Fruit fly (Drosophila melanogaster): ENCODE results near the gene NdufV3.
A peak's percentile ranks its signal among the peaks of the same experiment; 100 is the strongest.

Gene NdufV3

DNA sequence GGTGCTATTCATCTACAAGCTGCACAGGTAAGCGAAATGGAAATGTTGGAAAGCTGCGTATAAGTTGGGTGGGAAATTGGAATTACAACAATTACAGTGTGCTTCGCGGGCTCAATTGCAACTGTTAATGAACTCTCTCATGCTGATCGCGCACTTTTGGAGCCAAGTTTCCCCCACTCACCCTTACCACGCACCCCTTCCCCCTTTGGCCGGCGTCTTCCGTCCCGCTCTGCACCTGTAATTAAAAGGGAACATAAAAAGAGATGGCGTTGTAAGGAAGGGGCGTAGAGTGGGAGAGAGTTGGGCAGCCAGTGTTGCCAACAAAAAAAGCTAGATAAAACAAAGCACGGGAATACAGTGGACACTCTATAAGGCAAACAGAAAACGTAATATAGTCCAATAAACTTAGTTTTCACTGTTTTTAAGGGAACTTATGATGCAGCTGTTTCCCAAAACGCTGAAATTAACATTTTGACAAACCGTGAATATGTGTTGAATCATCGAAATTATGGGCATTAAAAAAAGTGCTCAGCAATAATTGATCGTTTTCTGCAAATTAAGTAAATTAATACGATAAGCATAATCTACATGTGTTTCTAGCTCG, 9.0 kb upstream of the NdufV3 start:
- no peak for TF ChIP-seq Pif1B (GFP tag; optimal IDR thresholded peaks at IDR 0.05)
- TF ChIP-seq Pif1A (GFP tag; optimal IDR thresholded peaks at IDR 0.05) = peak; percentile 32
- TF ChIP-seq Snoo (tag; optimal IDR thresholded peaks at IDR 0.05) = no peak
- no peak for TF ChIP-seq CG10348 (GFP tag; IDR thresholded peaks at IDR 0.05)
- TF ChIP-seq EcR (GFP tag; optimal IDR thresholded peaks at IDR 0.05) = peak; percentile 26
- peak; percentile 50 for TF ChIP-seq CG14655 (GFP tag; optimal IDR thresholded peaks at IDR 0.05)
- no peak for TF ChIP-seq CG32121 (GFP tag; IDR thresholded peaks at IDR 0.05)
- TF ChIP-seq CG13204 (GFP tag; optimal IDR thresholded peaks at IDR 0.05) = peak; percentile 21
- peak; percentile 5 for TF ChIP-seq CG9948 (tag; optimal IDR thresholded peaks at IDR 0.05)
- no peak for TF ChIP-seq fd96Ca (GFP tag; IDR thresholded peaks at IDR 0.05)
- TF ChIP-seq CG8159 (tag; optimal IDR thresholded peaks at IDR 0.05) = peak; percentile 1
- TF ChIP-seq gl (tag; optimal IDR thresholded peaks at IDR 0.05) = no peak
- no peak for TF ChIP-seq CG4496 (GFP tag; IDR thresholded peaks at IDR 0.05)
- peak; percentile 4 for TF ChIP-seq CG8301 (tag; optimal IDR thresholded peaks at IDR 0.05)
- TF ChIP-seq CG17806 (tag; optimal IDR thresholded peaks at IDR 0.05) = no peak
- peak; percentile 26 for TF ChIP-seq CG15710 (tag; optimal IDR thresholded peaks at IDR 0.05)
- TF ChIP-seq CG12605 (GFP tag; IDR thresholded peaks at IDR 0.05) = no peak
- no peak for TF ChIP-seq Ets98B (GFP tag; IDR thresholded peaks at IDR 0.05)
- no peak for TF ChIP-seq CG34367 (tag; optimal IDR thresholded peaks at IDR 0.05)
- no peak for TF ChIP-seq rn (GFP tag; IDR thresholded peaks at IDR 0.05)
- TF ChIP-seq D1 (tag; optimal IDR thresholded peaks at IDR 0.05) = no peak

DNA sequence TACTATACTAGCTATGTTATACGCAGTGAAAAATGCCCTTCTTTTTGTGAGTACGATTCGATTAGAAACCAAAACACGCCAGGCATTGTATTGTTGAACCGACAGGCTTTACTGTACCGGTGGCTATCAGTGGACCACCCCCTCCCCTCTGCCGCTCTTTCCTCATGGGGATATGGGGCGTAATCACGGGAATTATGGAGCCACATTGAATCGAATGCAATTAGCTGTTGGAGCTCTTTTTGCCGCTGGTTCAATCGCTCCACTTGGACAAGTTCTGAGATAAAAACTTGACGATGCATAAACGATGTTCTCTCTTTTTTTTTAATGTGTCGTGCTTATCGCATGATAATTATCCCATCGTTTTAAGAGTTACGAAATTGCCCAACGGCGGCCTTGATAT, 7.6 kb upstream of the NdufV3 start:
- TF ChIP-seq CG12605 (GFP tag; IDR thresholded peaks at IDR 0.05) = no peak
- TF ChIP-seq CG4496 (GFP tag; IDR thresholded peaks at IDR 0.05) = peak; percentile 49; the same call in 2 of the 3 replicates
- no peak for TF ChIP-seq gl (tag; optimal IDR thresholded peaks at IDR 0.05)
- no peak for TF ChIP-seq CG34367 (tag; optimal IDR thresholded peaks at IDR 0.05)
- no peak for TF ChIP-seq D1 (tag; optimal IDR thresholded peaks at IDR 0.05)

DNA sequence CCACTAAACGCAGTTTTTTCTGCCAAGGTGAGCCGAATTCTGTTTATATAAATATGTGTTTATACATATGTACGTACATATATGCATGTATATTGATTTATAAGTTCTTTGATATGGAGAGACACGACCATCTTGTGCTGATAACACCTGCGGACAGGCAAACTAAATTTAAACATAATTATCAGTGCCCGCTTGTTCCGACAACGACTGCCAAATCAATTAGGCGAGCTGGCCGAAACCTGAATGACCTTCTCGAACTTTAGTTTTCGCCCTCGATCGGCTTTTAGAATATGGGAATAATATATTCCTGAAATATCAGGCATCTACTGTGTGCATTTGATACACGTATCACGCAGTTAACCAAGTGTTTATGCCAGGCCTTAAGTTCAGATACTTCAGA, 7.0 kb upstream of the NdufV3 start:
- TF ChIP-seq Ets98B (GFP tag; IDR thresholded peaks at IDR 0.05) (no peak), gl (tag; optimal IDR thresholded peaks at IDR 0.05) (no peak), CG14655 (GFP tag; optimal IDR thresholded peaks at IDR 0.05) (no peak), CG13204 (GFP tag; optimal IDR thresholded peaks at IDR 0.05) (no peak)

DNA sequence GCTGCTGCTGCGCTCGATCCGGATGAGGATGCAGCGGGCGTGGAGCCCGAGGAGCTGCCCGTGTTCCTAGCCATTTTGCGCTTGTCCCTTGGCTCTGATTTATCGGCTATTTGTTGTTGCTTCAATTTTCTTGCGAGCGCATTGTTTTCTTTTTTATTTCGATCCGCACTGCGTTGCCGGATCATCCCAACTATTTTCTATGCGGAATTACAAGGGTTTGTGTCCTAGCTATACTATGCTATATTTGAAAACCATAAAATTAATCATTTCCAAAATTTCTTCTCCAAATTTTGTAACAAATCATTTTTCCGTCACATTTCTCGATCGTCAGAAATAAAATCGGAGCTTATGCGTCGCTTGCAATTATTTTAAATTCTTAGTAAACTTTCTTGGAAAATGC, 2.0 kb upstream of the NdufV3 start, which contains the start of the genes GCS1 and CG11756:
Gene GCS1 (minus strand): TSS at position 193 of the 400 bp plus-strand sequence.
Gene CG11756 (plus strand): TSS at position 312 of the 400 bp plus-strand sequence.
- TF ChIP-seq CG15710 (tag; optimal IDR thresholded peaks at IDR 0.05) (peak; percentile 1), CG13204 (GFP tag; optimal IDR thresholded peaks at IDR 0.05) (no peak)

DNA sequence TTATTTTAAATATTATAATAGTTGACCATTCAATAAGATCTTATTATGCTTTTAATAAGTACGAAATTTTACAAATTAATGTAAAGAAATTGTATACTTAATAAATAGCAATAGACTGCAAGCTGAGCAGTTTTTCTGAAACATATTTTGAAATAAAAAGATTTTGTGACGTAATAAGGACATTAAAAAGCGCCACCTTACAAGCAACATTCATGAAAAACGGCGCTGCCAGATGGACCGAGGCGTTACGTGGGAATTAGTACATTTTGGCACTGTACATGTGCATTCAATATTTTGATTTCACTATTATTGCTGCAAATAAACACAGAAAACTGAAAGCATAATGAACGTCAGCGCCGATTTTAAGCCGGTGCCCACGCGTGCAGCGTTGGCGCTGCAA, 969 bp upstream of the NdufV3 start, which contains the start of gene CG1738:
Gene CG1738 (plus strand): TSS at position 221 of the 400 bp plus-strand sequence.
- TF ChIP-seq D1 (tag; optimal IDR thresholded peaks at IDR 0.05) (no peak), Pif1B (GFP tag; optimal IDR thresholded peaks at IDR 0.05) (no peak), CG12605 (GFP tag; IDR thresholded peaks at IDR 0.05) (no peak), Snoo (tag; optimal IDR thresholded peaks at IDR 0.05) (no peak), CG14655 (GFP tag; optimal IDR thresholded peaks at IDR 0.05) (no peak), CG34367 (tag; optimal IDR thresholded peaks at IDR 0.05) (no peak)

DNA sequence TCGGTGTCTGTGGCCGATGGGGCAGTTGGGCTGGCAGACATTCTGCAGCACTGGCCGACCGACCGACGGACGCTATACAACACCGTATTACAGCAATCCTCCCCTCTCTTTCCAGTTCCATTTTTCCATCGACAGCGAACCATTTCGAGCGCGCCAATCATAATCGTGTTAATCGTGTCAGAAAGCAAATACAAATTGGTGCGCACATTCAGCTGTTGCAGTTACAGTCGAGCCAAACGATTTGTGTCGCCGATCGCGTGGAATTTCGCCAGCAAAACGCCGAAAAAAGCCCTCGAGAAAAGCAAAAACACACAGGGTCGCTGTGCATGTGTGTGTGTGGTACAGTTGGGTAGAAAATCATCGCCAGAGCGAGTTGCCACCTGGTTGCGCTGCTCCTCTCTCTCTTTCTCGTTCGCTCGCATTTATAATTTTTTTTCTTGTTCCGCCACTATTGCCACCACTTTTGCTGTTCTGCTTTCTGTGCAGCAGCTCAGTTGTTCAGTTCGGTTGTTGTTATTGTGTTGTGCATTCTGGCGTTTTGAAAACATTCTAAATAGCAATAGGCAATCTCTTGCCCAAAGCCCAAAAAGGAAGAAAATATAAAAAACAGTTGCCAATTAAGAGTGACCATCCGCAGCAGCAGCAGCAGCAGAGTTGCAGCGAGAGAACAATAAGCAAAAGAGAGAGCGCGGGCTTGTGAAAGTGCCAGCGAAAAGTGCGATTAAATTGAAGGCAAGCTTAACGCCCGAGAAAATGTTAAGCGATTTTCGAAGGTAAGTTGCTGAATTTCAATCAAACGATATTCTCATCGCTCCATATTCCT, 918 bp downstream of the NdufV3 start, which contains the start of gene CG1737:
Gene CG1737 (plus strand): TSS at position 104 of the 823 bp plus-strand sequence.
- TF ChIP-seq Ets98B (GFP tag; IDR thresholded peaks at IDR 0.05) (peak; percentile 47), CG17806 (tag; optimal IDR thresholded peaks at IDR 0.05) (no peak), CG4496 (GFP tag; IDR thresholded peaks at IDR 0.05) (peak; percentile 11; the same call in 1 of the 3 replicates)

DNA sequence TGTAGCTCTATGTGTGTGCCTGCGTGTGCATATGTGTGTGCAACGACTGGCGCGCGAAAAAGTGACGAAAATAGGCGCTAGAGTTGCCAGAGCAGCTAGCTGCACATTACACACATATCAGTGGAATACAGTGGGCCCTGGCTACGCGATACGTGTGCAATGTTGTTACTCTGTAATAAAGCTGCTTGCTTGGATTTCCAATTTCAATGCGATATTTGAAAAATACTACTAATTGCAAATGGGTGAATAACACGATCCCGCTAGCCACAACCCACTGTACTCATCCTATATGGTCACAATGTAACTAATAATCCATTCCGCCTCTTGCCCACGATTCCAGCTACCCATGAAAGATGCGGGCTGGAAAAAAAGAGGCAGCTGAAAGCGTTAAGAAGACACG, 1.6 kb downstream of the NdufV3 start:
- TF ChIP-seq CG10348 (GFP tag; IDR thresholded peaks at IDR 0.05) (peak; percentile 91), Ets98B (GFP tag; IDR thresholded peaks at IDR 0.05) (peak; percentile 98), CG34367 (tag; optimal IDR thresholded peaks at IDR 0.05) (peak; percentile 92), CG8301 (tag; optimal IDR thresholded peaks at IDR 0.05) (peak; percentile 95), fd96Ca (GFP tag; IDR thresholded peaks at IDR 0.05) (peak; percentile 99), CG14655 (GFP tag; optimal IDR thresholded peaks at IDR 0.05) (peak; percentile 95), D1 (tag; optimal IDR thresholded peaks at IDR 0.05) (no peak), CG4496 (GFP tag; IDR thresholded peaks at IDR 0.05) (peak; percentile 99), EcR (GFP tag; optimal IDR thresholded peaks at IDR 0.05) (no peak), CG17806 (tag; optimal IDR thresholded peaks at IDR 0.05) (peak; percentile 90), CG32121 (GFP tag; IDR thresholded peaks at IDR 0.05) (peak; percentile 98), CG12605 (GFP tag; IDR thresholded peaks at IDR 0.05) (peak; percentile 97), CG15710 (tag; optimal IDR thresholded peaks at IDR 0.05) (peak; percentile 91), CG9948 (tag; optimal IDR thresholded peaks at IDR 0.05) (peak; percentile 88), Snoo (tag; optimal IDR thresholded peaks at IDR 0.05) (peak; percentile 90), rn (GFP tag; IDR thresholded peaks at IDR 0.05) (peak; percentile 94), Pif1A (GFP tag; optimal IDR thresholded peaks at IDR 0.05) (peak; percentile 95), CG13204 (GFP tag; optimal IDR thresholded peaks at IDR 0.05) (peak; percentile 88), CG8159 (tag; optimal IDR thresholded peaks at IDR 0.05) (peak; percentile 89), gl (tag; optimal IDR thresholded peaks at IDR 0.05) (peak; percentile 90), Pif1B (GFP tag; optimal IDR thresholded peaks at IDR 0.05) (peak; percentile 88)
